Fruit fly (Drosophila melanogaster) Kc167 (cell line): Measurements from ENCODE around the gene CG11696.

ENCODE experiments used
- Myc ChIP-seq: fragments of >200 bp; optimal IDR thresholded peaks from 2 replicates; lab custom pipeline; 2017; ENCODE audit warnings: missing external identifiers
- Sin3A ChIP-seq: fragments of >200 bp; optimal IDR thresholded peaks from 2 replicates; lab custom pipeline; 2018; ENCODE audit warnings: missing external identifiers
- insv ChIP-seq: fragments of >200 bp; optimal IDR thresholded peaks from 3 replicates; lab custom pipeline; 2018; ENCODE audit warnings: missing external identifiers
- ttk ChIP-seq: sonication (Bioruptor generic); optimal IDR thresholded peaks from 2 replicates; lab custom pipeline; 2017; ENCODE audit warnings: missing external identifiers

DNA sequence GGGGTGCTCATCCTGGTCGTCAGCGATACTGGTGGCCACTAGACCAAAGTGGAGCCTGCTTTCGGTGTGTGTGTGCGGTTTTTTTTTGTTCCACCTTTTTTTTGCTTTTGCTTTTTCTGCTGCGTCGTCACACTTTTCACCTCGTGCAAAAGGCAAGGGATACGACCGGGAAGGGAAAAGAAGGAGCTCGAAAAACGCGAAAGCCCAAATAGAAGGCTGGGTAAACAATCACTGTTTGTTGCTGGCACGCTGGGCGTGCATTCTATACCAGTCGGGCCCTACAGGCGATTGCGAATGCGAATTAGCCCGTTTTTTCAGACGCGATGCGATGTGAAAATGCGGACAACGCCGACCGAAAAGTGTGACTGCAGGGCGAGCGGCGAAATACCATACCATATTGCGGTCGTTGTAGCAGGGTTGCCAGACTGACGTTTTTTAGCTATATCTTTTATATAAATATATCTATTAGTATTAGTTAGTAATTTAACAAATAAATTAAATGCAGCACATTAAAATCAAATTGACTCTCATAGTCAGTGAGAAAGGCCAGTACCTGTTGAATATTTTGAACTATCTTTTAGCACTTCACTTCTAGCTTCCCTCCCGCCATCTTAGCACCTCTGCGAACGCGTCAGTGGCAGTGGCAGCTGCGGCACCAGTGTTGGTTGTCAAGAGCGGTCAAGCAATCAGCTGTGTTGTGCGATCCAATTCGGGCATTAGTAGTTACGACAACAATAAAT, 3.4 kb upstream of the CG11696 start, which contains the start of the genes Polr2A and CG11699:
- TF ChIP-seq ttk (lab: Kevin White, UChicago): no peak
- no peak for TF ChIP-seq Myc (lab: Kevin White, UChicago)
- no peak for TF ChIP-seq Sin3A (lab: Kevin White, UChicago)
- TF ChIP-seq insv (lab: Kevin White, UChicago): no peak
